Fruit fly (Drosophila melanogaster): ENCODE results near the gene RpS28a.

dm6 chr3R:30058057-30058868 lies 35.8 kb upstream of the RpS28a start, which contains the start of gene sima:
- TF ChIP-seq CG8478 (optimal IDR thresholded peaks at IDR 0.05) (no peak), pan (optimal IDR thresholded peaks at IDR 0.05) (no peak), usp (GFP tag; optimal IDR thresholded peaks at IDR 0.05) (no peak)

All from whole organism.